Fruit fly (Drosophila melanogaster) whole organism, embryonic: Measurements from ENCODE around the gene mora.

ENCODE experiments used
- Bdp1 ChIP-seq: fragments of 200-800 bp; sonication (Bioruptor generic); optimal IDR thresholded peaks from 3 replicates; lab custom pipeline; 2016; ENCODE audit warnings: missing biosample characterization, missing genetic modification characterization
- CG1024 ChIP-seq: fragments of 200-800 bp; sonication (Bioruptor generic); IDR thresholded peaks from 2 replicates; pipeline ENCODE4 v1.3.6; 2022; ENCODE audit warnings: missing biosample characterization, missing genetic modification characterization
- CG10654 ChIP-seq: fragments of 200-800 bp; sonication (Bioruptor generic); optimal IDR thresholded peaks from 2 replicates; lab custom pipeline; 2016; ENCODE audit warnings: missing biosample characterization, missing genetic modification characterization
- CG14667 ChIP-seq: fragments of 200-800 bp; sonication (Bioruptor generic); IDR thresholded peaks from 2 replicates; pipeline ENCODE4 v1.3.6; 2022; ENCODE audit warnings: missing biosample characterization, missing genetic modification characterization
- CG15011 ChIP-seq: fragments of 200-800 bp; sonication (Bioruptor generic); optimal IDR thresholded peaks from 3 replicates; lab custom pipeline; 2018; ENCODE audit warnings: missing biosample characterization, mild to moderate bottlenecking, missing genetic modification characterization
- CG1602 ChIP-seq: fragments of 200-800 bp; sonication (Bioruptor generic); optimal IDR thresholded peaks from 3 replicates; lab custom pipeline; 2016; ENCODE audit warnings: missing biosample characterization, missing genetic modification characterization
- CG17361 ChIP-seq: fragments of 200-800 bp; sonication (Bioruptor generic); IDR thresholded peaks from 3 replicates; pipeline ENCODE4 v1.3.6; 2022; ENCODE audit warnings: missing biosample characterization, missing genetic modification characterization
- CG18476 ChIP-seq: fragments of 200-800 bp; sonication (Bioruptor generic); optimal IDR thresholded peaks from 2 replicates; lab custom pipeline; 2016; ENCODE audit warnings: missing biosample characterization, mild to moderate bottlenecking, missing genetic modification characterization
- CG31224 ChIP-seq: fragments of 200-800 bp; sonication (Bioruptor generic); IDR thresholded peaks from 2 replicates; pipeline ENCODE4 v1.3.6; 2022; ENCODE audit warnings: missing biosample characterization, missing genetic modification characterization
- CG31388 ChIP-seq: fragments of 200-800 bp; sonication (Bioruptor generic); optimal IDR thresholded peaks from 2 replicates; lab custom pipeline; 2016; ENCODE audit warnings: missing biosample characterization, missing genetic modification characterization
- CG6791 ChIP-seq: fragments of 200-800 bp; sonication (Bioruptor generic); IDR thresholded peaks from 3 replicates; pipeline ENCODE4 v1.3.6; 2022; ENCODE audit warnings: missing biosample characterization, missing genetic modification characterization; ENCODE audit not compliant: partially characterized antibody
- CG8388 ChIP-seq: fragments of 200-800 bp; sonication (Bioruptor generic); optimal IDR thresholded peaks from 2 replicates; lab custom pipeline; 2019; ENCODE audit warnings: missing biosample characterization, mild to moderate bottlenecking, missing genetic modification characterization, moderate library complexity
- CG9437 ChIP-seq: fragments of 200-800 bp; sonication (Bioruptor generic); optimal IDR thresholded peaks from 2 replicates; lab custom pipeline; 2018; ENCODE audit warnings: missing biosample characterization, mild to moderate bottlenecking, missing genetic modification characterization
- CkIIα-i1 ChIP-seq: fragments of 200-800 bp; sonication (Bioruptor generic); IDR thresholded peaks from 2 replicates; pipeline ENCODE4 v1.3.6; 2022; ENCODE audit warnings: missing biosample characterization, missing genetic modification characterization
- Deaf1 ChIP-seq: fragments of 200-800 bp; optimal IDR thresholded peaks from 3 replicates; lab custom pipeline; 2019; ENCODE audit warnings: missing biosample characterization, mild to moderate bottlenecking, missing genetic modification characterization, moderate library complexity
- Dfd ChIP-seq, 2 experiments: fragments of >200 bp; optimal IDR thresholded peaks; 2 replicates each; lab custom pipeline; 2017; ENCODE audit warnings: missing biosample characterization in 2 of 2, missing genetic modification characterization in 2 of 2
- Dref ChIP-seq: fragments of 200-800 bp; sonication (Bioruptor generic); IDR thresholded peaks from 2 replicates; pipeline ENCODE4 v1.3.6; 2022; ENCODE audit warnings: missing biosample characterization, missing genetic modification characterization
- E2f1 ChIP-seq: fragments of 200-800 bp; sonication (Bioruptor generic); IDR thresholded peaks from 2 replicates; pipeline ENCODE4 v1.3.6; 2022; ENCODE audit warnings: missing biosample characterization, missing genetic modification characterization
- E2f2 ChIP-seq: fragments of 200-800 bp; sonication (Bioruptor generic); IDR thresholded peaks from 2 replicates; pipeline ENCODE4 v1.3.6; 2022; ENCODE audit warnings: missing biosample characterization, missing genetic modification characterization
- ERR ChIP-seq: fragments of 200-800 bp; sonication (Bioruptor generic); optimal IDR thresholded peaks from 2 replicates; lab custom pipeline; 2016; ENCODE audit warnings: missing biosample characterization, missing genetic modification characterization
- Eip74EF ChIP-seq, 2 experiments: fragments of 200-800 bp in 1 of 2; fragments of >200 bp in 1 of 2; sonication (Bioruptor generic) in 1 of 2; optimal IDR thresholded peaks; 2 replicates each; lab custom pipeline; 2017 to 2019; ENCODE audit warnings: missing biosample characterization in 2 of 2, missing genetic modification characterization in 2 of 2, mild to moderate bottlenecking in 1 of 2, moderate library complexity in 1 of 2
- Fer2 ChIP-seq: fragments of 200-800 bp; sonication (Bioruptor generic); optimal IDR thresholded peaks from 2 replicates; lab custom pipeline; 2018; ENCODE audit warnings: missing biosample characterization, mild to moderate bottlenecking, missing genetic modification characterization, moderate library complexity
- Hmx ChIP-seq: fragments of 200-800 bp; sonication (Bioruptor generic); optimal IDR thresholded peaks from 2 replicates; lab custom pipeline; 2016; ENCODE audit warnings: missing biosample characterization, missing genetic modification characterization
- Lhr ChIP-seq: fragments of 200-800 bp; sonication (Bioruptor generic); optimal IDR thresholded peaks from 3 replicates; lab custom pipeline; 2017; ENCODE audit warnings: mild to moderate bottlenecking, missing biosample characterization, missing genetic modification reagents, missing genetic modification characterization
- Lim3 ChIP-seq: fragments of 200-800 bp; sonication (Bioruptor generic); IDR thresholded peaks from 2 replicates; pipeline ENCODE4 v1.3.6; 2022; ENCODE audit warnings: missing biosample characterization, missing genetic modification characterization
- Lpt ChIP-seq: fragments of >200 bp; optimal IDR thresholded peaks from 2 replicates; lab custom pipeline; 2018; ENCODE audit warnings: missing biosample characterization, missing genetic modification characterization
- Oaz ChIP-seq: fragments of 200-800 bp; sonication (Bioruptor generic); IDR thresholded peaks from 2 replicates; pipeline ENCODE4 v1.3.6; 2022; ENCODE audit warnings: missing biosample characterization, missing genetic modification characterization
- Sry-β ChIP-seq: fragments of 200-800 bp; sonication (Bioruptor generic); optimal IDR thresholded peaks from 2 replicates; lab custom pipeline; 2018; ENCODE audit warnings: missing biosample characterization, mild to moderate bottlenecking, missing genetic modification characterization, moderate library complexity
- Taf1 ChIP-seq: fragments of 200-800 bp; sonication (Bioruptor generic); IDR thresholded peaks from 2 replicates; pipeline ENCODE4 v1.3.6; 2022; ENCODE audit warnings: missing biosample characterization, missing genetic modification characterization
- cg ChIP-seq: fragments of 200-800 bp; sonication (Bioruptor generic); optimal IDR thresholded peaks from 3 replicates; lab custom pipeline; 2019; ENCODE audit warnings: missing biosample characterization, mild to moderate bottlenecking, missing genetic modification characterization, moderate library complexity
- ci ChIP-seq: fragments of 200-800 bp; sonication (Bioruptor generic); IDR thresholded peaks from 3 replicates; pipeline ENCODE4 v1.3.6; 2022; ENCODE audit warnings: missing biosample characterization, missing genetic modification characterization
- crol ChIP-seq: fragments of 200-800 bp; sonication (Bioruptor generic); IDR thresholded peaks from 2 replicates; pipeline ENCODE4 v1.3.6; 2022; ENCODE audit warnings: missing biosample characterization, missing genetic modification characterization
- danr ChIP-seq: fragments of 200-800 bp; sonication (Bioruptor generic); IDR thresholded peaks from 2 replicates; pipeline ENCODE4 v1.3.6; 2022; ENCODE audit warnings: missing biosample characterization, missing genetic modification characterization
- dm ChIP-seq: fragments of 200-800 bp; sonication (Bioruptor generic); optimal IDR thresholded peaks from 3 replicates; lab custom pipeline; 2016; ENCODE audit warnings: missing biosample characterization, missing genetic modification characterization
- eyg ChIP-seq: fragments of 200-800 bp; sonication (Bioruptor generic); optimal IDR thresholded peaks from 3 replicates; lab custom pipeline; 2016; ENCODE audit warnings: missing biosample characterization, missing genetic modification characterization
- fd102C ChIP-seq: fragments of 200-800 bp; sonication (Bioruptor generic); optimal IDR thresholded peaks from 2 replicates; lab custom pipeline; 2018; ENCODE audit warnings: missing biosample characterization, mild to moderate bottlenecking, missing genetic modification characterization, moderate library complexity
- fd96Cb ChIP-seq: fragments of 200-800 bp; sonication (Bioruptor generic); optimal IDR thresholded peaks from 2 replicates; lab custom pipeline; 2018; ENCODE audit warnings: missing biosample characterization, mild to moderate bottlenecking, missing genetic modification characterization, moderate library complexity
- ftz-f1 ChIP-seq: fragments of 200-800 bp; sonication (Bioruptor generic); optimal IDR thresholded peaks from 2 replicates; lab custom pipeline; 2016; ENCODE audit warnings: missing biosample characterization, missing genetic modification characterization
- gt ChIP-seq: fragments of 200-800 bp; sonication (Bioruptor generic); IDR thresholded peaks from 2 replicates; pipeline ENCODE4 v1.3.6; 2022; ENCODE audit warnings: missing biosample characterization, missing genetic modification characterization
- hkb ChIP-seq, 2 experiments: fragments of 200-800 bp in 1 of 2; fragments of >200 bp in 1 of 2; sonication (Bioruptor generic) in 1 of 2; IDR thresholded peaks in 1 of 2; optimal IDR thresholded peaks in 1 of 2; 2 replicates each; pipeline versions ENCODE4 v1.3.6 to Lab custom; 2017 to 2022; ENCODE audit warnings: missing biosample characterization in 1 of 2, missing genetic modification characterization in 1 of 2
- ind ChIP-seq: fragments of 200-800 bp; sonication (Bioruptor generic); optimal IDR thresholded peaks from 3 replicates; lab custom pipeline; 2016; ENCODE audit warnings: missing biosample characterization, missing genetic modification characterization
- kay ChIP-seq: fragments of 200-800 bp; sonication (Bioruptor generic); optimal IDR thresholded peaks from 2 replicates; lab custom pipeline; 2016; ENCODE audit warnings: missing biosample characterization, missing genetic modification characterization
- lilli ChIP-seq: fragments of 200-800 bp; sonication (Bioruptor generic); optimal IDR thresholded peaks from 3 replicates; lab custom pipeline; 2016; ENCODE audit warnings: missing biosample characterization, missing genetic modification characterization
- nerfin-1 ChIP-seq: fragments of 200-800 bp; sonication (Bioruptor generic); optimal IDR thresholded peaks from 3 replicates; lab custom pipeline; 2019; ENCODE audit warnings: missing biosample characterization, mild to moderate bottlenecking, missing genetic modification characterization, moderate library complexity
- sd ChIP-seq: fragments of 200-800 bp; sonication (Bioruptor generic); optimal IDR thresholded peaks from 3 replicates; lab custom pipeline; 2018; ENCODE audit warnings: missing biosample characterization, mild to moderate bottlenecking, missing genetic modification characterization, moderate library complexity
- slp2 ChIP-seq: fragments of 200-800 bp; sonication (Bioruptor generic); optimal IDR thresholded peaks from 2 replicates; lab custom pipeline; 2016; ENCODE audit warnings: missing biosample characterization, missing genetic modification characterization
- stwl ChIP-seq: fragments of 200-800 bp; sonication (Bioruptor generic); optimal IDR thresholded peaks from 3 replicates; lab custom pipeline; 2018; ENCODE audit warnings: missing biosample characterization, mild to moderate bottlenecking, missing genetic modification characterization, moderate library complexity
- ttk ChIP-seq: fragments of 200-800 bp; sonication (Bioruptor generic); IDR thresholded peaks from 2 replicates; pipeline ENCODE4 v2.1.2; 2022; ENCODE audit warnings: missing biosample characterization, missing genetic modification characterization
- zen ChIP-seq: fragments of 200-800 bp; sonication (Bioruptor generic); optimal IDR thresholded peaks from 3 replicates; lab custom pipeline; 2018; ENCODE audit warnings: missing biosample characterization, mild to moderate bottlenecking, missing genetic modification characterization, moderate library complexity

Gene mora

DNA sequence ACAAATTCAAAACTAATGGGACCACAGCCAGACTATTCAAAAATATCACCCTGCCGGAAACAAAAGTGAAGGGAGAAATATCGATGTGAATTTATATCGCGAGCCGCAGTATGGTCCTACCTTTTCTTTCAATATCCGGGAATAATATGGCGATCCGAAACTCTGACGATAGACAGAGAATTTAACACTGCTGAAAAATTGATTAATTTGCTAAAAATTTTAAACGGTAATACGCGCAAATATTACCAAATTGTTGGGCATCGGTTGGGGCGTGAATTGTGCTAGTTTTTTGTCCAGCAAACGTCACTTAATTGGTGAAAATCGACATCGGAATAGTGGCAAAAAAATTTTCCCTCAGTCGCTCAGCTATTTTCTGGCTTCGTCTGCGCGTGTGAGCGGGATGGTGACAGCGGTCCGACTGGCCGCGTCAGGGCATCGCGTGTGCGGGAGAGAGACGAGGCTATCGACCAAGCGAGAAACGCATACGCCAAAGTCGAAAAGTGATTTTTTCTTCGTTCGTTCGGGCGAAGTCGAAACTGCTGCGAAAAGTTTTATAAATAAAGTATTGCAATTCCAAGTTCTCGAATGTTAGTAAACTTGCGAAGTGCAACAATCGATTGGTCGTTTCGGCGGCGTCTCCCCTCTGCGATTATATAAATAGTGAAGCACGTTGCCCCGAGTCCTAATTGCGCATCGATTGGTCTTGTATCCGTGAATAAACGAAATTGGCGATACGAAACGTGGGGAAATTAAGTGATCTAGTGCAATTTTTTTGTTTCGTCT, 44.5 kb downstream of the mora start, which contains the start of gene mask (continued):
- TF ChIP-seq ftz-f1 (no peak), CG31224 (GFP tag; lab: Robert Waterston, UW) (peak; percentile 67), fd102C (GFP tag; lab: Kevin White, UChicago) (peak; percentile 50), CG31388 (GFP tag; lab: Kevin White, UChicago) (no peak), Deaf1 (tag; lab: Kevin White, UChicago) (peak; percentile 66), ttk (GFP tag; lab: Robert Waterston, UW) (peak; percentile 66; the same call in 1 of the 2 replicates), CG1024 (GFP tag; lab: Robert Waterston, UW) (peak; percentile 72), Lpt (no peak), ERR (GFP tag; lab: Kevin White, UChicago) (peak; percentile 6), gt (GFP tag; lab: Robert Waterston, UW) (peak; percentile 40; the same call in 1 of the 2 replicates), slp2 (GFP tag; lab: Kevin White, UChicago) (peak; percentile 81), nerfin-1 (peak; percentile 47), CG14667 (GFP tag; lab: Robert Waterston, UW) (peak; percentile 67), kay (peak; percentile 16), CG6791 (GFP tag; lab: Robert Waterston, UW) (peak; percentile 50), danr (GFP tag; lab: Robert Waterston, UW) (peak; percentile 16; the same call in 1 of the 2 replicates), eyg (GFP tag; lab: Kevin White, UChicago) (peak; percentile 77), ci (GFP tag; lab: Robert Waterston, UW) (peak; percentile 93), CG8388 (peak; percentile 49), CG1602 (peak; percentile 42), crol (GFP tag; lab: Robert Waterston, UW) (no peak), CG9437 (peak; percentile 74), Lim3 (GFP tag; lab: Robert Waterston, UW) (no peak), ind (GFP tag; lab: Kevin White, UChicago) (peak; percentile 65), lilli (GFP tag; lab: Kevin White, UChicago) (peak; percentile 68), Bdp1 (peak; percentile 77), CG18476 (GFP tag; lab: Kevin White, UChicago) (no peak), Taf1 (peak; percentile 46; the same call in 1 of the 2 replicates), fd96Cb (peak; percentile 4), CG15011 (GFP tag; lab: Kevin White, UChicago) (peak; percentile 70), Dref (GFP tag; lab: Robert Waterston, UW) (peak; percentile 58), zen (tag; lab: Kevin White, UChicago) (peak; percentile 37), CG17361 (GFP tag; lab: Robert Waterston, UW) (peak; percentile 86; the same call in 2 of the 3 replicates), sd (tag; lab: Kevin White, UChicago) (no peak), E2f2 (GFP tag; lab: Robert Waterston, UW) (peak; percentile 61; the same call in 1 of the 2 replicates), stwl (tag; lab: Kevin White, UChicago) (peak; percentile 59), Fer2 (tag; lab: Kevin White, UChicago) (peak; percentile 82), CkIIα-i1 (no peak), Hmx (GFP tag; lab: Kevin White, UChicago) (peak; percentile 27), CG10654 (GFP tag; lab: Kevin White, UChicago) (peak; percentile 75), cg (peak; percentile 52), Sry-β (peak; percentile 35), hkb (optimal IDR thresholded peaks at IDR 0.05; lab: Kevin White, UChicago) (no peak), hkb (GFP tag; IDR thresholded peaks at IDR 0.05; lab: Robert Waterston, UW) (peak; percentile 55; the same call in 1 of the 2 replicates), Oaz (peak; percentile 61; the same call in 1 of the 2 replicates), Dfd (GFP tag; optimal IDR thresholded peaks at IDR 0.05; lab: Kevin White, UChicago) (no peak), Eip74EF (GFP tag; optimal IDR thresholded peaks at IDR 0.05; lab: Kevin White, UChicago) (peak in 1 of 2 experiments; percentile 25), dm (GFP tag; lab: Kevin White, UChicago) (peak; percentile 77), E2f1 (GFP tag; lab: Robert Waterston, UW) (peak; percentile 51), Lhr (GFP tag; lab: Kevin White, UChicago) (peak; percentile 63)
